Worm (Caenorhabditis elegans) whole organism, L1 larva: ENCODE measurements around the gene fkh-9.

ENCODE experiments used
- alr-1 ChIP-seq: fragments of 200-800 bp; sonication (Bioruptor generic); optimal IDR thresholded peaks from 2 replicates; lab custom pipeline; 2018; ENCODE audit warnings: borderline replicate concordance, mild to moderate bottlenecking, missing genetic modification characterization, missing compliant biosample characterization
- ceh-82 ChIP-seq, 3 experiments: fragments of 150-350 bp in 1 of 3; sonication (generic microtip) in 2 of 3; optimal IDR thresholded peaks; 2 replicates each; lab custom pipeline; 2014 to 2017; ENCODE audit warnings: missing biosample characterization in 3 of 3, missing genetic modification characterization in 3 of 3
- egl-27 ChIP-seq, 2 experiments: fragments of 150-350 bp in 1 of 2; sonication (generic microtip); optimal IDR thresholded peaks; 3 replicates each; lab custom pipeline; 2017 to 2018; ENCODE audit warnings: missing biosample characterization in 2 of 2, missing genetic modification characterization in 2 of 2, missing genetic modification reagents in 2 of 2

DNA sequence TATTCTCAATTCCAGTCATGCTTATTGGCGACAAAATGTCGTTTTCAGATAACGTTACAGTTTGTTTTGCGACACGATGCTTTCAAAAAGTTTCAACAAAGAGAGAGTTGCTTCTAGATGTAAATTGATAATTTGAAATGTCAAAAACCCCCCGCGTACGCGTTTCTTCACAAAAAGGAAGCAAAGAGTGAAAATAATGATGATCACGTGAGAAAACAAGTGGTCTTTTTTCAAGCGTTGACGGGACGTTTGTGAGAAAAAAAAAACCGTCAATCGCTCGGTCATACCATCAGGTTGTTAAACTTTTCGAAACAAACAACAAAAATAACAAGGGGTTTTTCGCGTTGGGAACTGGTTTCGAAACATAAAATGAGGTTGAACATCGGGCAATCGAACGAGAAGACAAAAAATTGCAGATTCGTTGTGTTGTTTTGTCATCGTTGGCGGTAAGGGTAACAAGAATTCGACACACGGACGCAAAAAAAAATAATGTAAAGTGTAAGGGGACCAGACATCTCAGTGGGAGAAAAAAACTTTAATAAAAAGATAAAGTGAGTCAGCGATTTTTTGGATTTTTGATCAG is 5.4 kb upstream of the fkh-9 start:
- no peak for TF ChIP-seq ceh-82 (tag; optimal IDR thresholded peaks at IDR 0.05; lab: Kevin White, UChicago)
- no peak for TF ChIP-seq alr-1 (tag; lab: Kevin White, UChicago)
- no peak for TF ChIP-seq egl-27 (tag; optimal IDR thresholded peaks at IDR 0.05; lab: Kevin White, UChicago)
